Fruit fly (Drosophila melanogaster) whole organism, embryonic: ENCODE data around the gene CG34408.

Experiments used
- Asciz ChIP-seq: fragments of 200-800 bp; sonication (Bioruptor generic); optimal IDR thresholded peaks from 2 replicates; lab custom pipeline; 2017; ENCODE audit warnings: missing biosample characterization, mild to moderate bottlenecking, missing genetic modification characterization, missing genetic modification reagents
- B-H1 ChIP-seq: fragments of 200-800 bp; sonication (Bioruptor generic); IDR thresholded peaks from 3 replicates; pipeline ENCODE4 v1.3.6; 2022; ENCODE audit warnings: missing biosample characterization, missing genetic modification characterization
- BEAF-32 ChIP-seq: fragments of 200-800 bp; sonication (Bioruptor generic); optimal IDR thresholded peaks from 3 replicates; lab custom pipeline; 2017; ENCODE audit warnings: missing biosample characterization, missing genetic modification characterization, mild to moderate bottlenecking, moderate library complexity, missing genetic modification reagents
- CG11504 ChIP-seq: fragments of 200-800 bp; sonication (Bioruptor generic); optimal IDR thresholded peaks from 3 replicates; lab custom pipeline; 2019; ENCODE audit warnings: missing biosample characterization, mild to moderate bottlenecking, missing genetic modification characterization, moderate library complexity
- CG11696 ChIP-seq: fragments of 200-800 bp; sonication (Bioruptor generic); IDR thresholded peaks from 2 replicates; pipeline ENCODE4 v1.3.6; 2022; ENCODE audit warnings: missing biosample characterization, missing genetic modification characterization
- CG12236 ChIP-seq: fragments of 200-800 bp; sonication (Bioruptor generic); optimal IDR thresholded peaks from 2 replicates; lab custom pipeline; 2016; ENCODE audit warnings: missing biosample characterization, missing genetic modification characterization
- CG14860 ChIP-seq: fragments of 200-800 bp; sonication (Bioruptor generic); IDR thresholded peaks from 3 replicates; pipeline ENCODE4 v1.3.6; 2022; ENCODE audit warnings: missing biosample characterization, missing genetic modification characterization; ENCODE audit not compliant: partially characterized antibody
- CG1603 ChIP-seq: fragments of 200-800 bp; sonication (Bioruptor generic); optimal IDR thresholded peaks from 2 replicates; lab custom pipeline; 2019; ENCODE audit warnings: missing biosample characterization, mild to moderate bottlenecking, missing genetic modification characterization, moderate library complexity
- CG17328 ChIP-seq: fragments of 200-800 bp; sonication (Bioruptor generic); IDR thresholded peaks from 2 replicates; pipeline ENCODE4 v1.3.6; 2022; ENCODE audit warnings: missing biosample characterization, missing genetic modification characterization
- CG1792 ChIP-seq: fragments of 200-800 bp; sonication (Bioruptor generic); optimal IDR thresholded peaks from 2 replicates; lab custom pipeline; 2016; ENCODE audit warnings: missing biosample characterization, missing genetic modification characterization
- CG2116 ChIP-seq: fragments of 200-800 bp; sonication (Bioruptor generic); optimal IDR thresholded peaks from 3 replicates; lab custom pipeline; 2018; ENCODE audit warnings: missing biosample characterization, mild to moderate bottlenecking, missing genetic modification characterization
- CG2129 ChIP-seq: fragments of 200-800 bp; sonication (Bioruptor generic); IDR thresholded peaks from 2 replicates; pipeline ENCODE4 v1.3.6; 2022; ENCODE audit warnings: missing biosample characterization, missing genetic modification characterization; ENCODE audit not compliant: partially characterized antibody
- CG2678 ChIP-seq: fragments of 200-800 bp; sonication (Bioruptor generic); optimal IDR thresholded peaks from 3 replicates; lab custom pipeline; 2019; ENCODE audit warnings: missing biosample characterization, mild to moderate bottlenecking, missing genetic modification characterization, moderate library complexity
- CG31388 ChIP-seq: fragments of 200-800 bp; sonication (Bioruptor generic); optimal IDR thresholded peaks from 2 replicates; lab custom pipeline; 2016; ENCODE audit warnings: missing biosample characterization, missing genetic modification characterization
- CG5245 ChIP-seq: fragments of 200-800 bp; sonication (Bioruptor generic); optimal IDR thresholded peaks from 3 replicates; lab custom pipeline; 2016; ENCODE audit warnings: missing biosample characterization, missing genetic modification characterization
- CG6765 ChIP-seq: fragments of 200-800 bp; sonication (Bioruptor generic); optimal IDR thresholded peaks from 3 replicates; lab custom pipeline; 2017; ENCODE audit warnings: missing biosample characterization, mild to moderate bottlenecking, missing genetic modification characterization
- CG7271 ChIP-seq: fragments of 200-800 bp; sonication (Bioruptor generic); optimal IDR thresholded peaks from 2 replicates; lab custom pipeline; 2018; ENCODE audit warnings: missing biosample characterization, mild to moderate bottlenecking, missing genetic modification characterization, moderate library complexity
- CG8281 ChIP-seq: fragments of 200-800 bp; sonication (Bioruptor generic); optimal IDR thresholded peaks from 2 replicates; lab custom pipeline; 2018; ENCODE audit warnings: missing biosample characterization, mild to moderate bottlenecking, missing genetic modification characterization, moderate library complexity
- CG8359 ChIP-seq: fragments of 200-800 bp; sonication (Bioruptor generic); optimal IDR thresholded peaks from 2 replicates; lab custom pipeline; 2017; ENCODE audit warnings: missing biosample characterization, mild to moderate bottlenecking, missing genetic modification characterization, borderline replicate concordance
- CG8478 ChIP-seq: fragments of >200 bp; optimal IDR thresholded peaks from 2 replicates; lab custom pipeline; 2018
- CoRest ChIP-seq: fragments of 200-800 bp; sonication (Bioruptor generic); optimal IDR thresholded peaks from 3 replicates; lab custom pipeline; 2018; ENCODE audit warnings: missing biosample characterization, mild to moderate bottlenecking, missing genetic modification characterization, moderate library complexity
- Doc2 ChIP-seq: fragments of 200-800 bp; sonication (Bioruptor generic); IDR thresholded peaks from 2 replicates; pipeline ENCODE4 v1.3.6; 2022; ENCODE audit warnings: missing biosample characterization, missing genetic modification characterization
- Drgx ChIP-seq: fragments of 200-800 bp; sonication (Bioruptor generic); IDR thresholded peaks from 2 replicates; pipeline ENCODE4 v1.3.6; 2022; ENCODE audit warnings: missing biosample characterization, missing genetic modification characterization
- E2f2 ChIP-seq: fragments of 200-800 bp; sonication (Bioruptor generic); IDR thresholded peaks from 2 replicates; pipeline ENCODE4 v1.3.6; 2022; ENCODE audit warnings: missing biosample characterization, missing genetic modification characterization
- ERR ChIP-seq: fragments of 200-800 bp; sonication (Bioruptor generic); optimal IDR thresholded peaks from 2 replicates; lab custom pipeline; 2016; ENCODE audit warnings: missing biosample characterization, missing genetic modification characterization
- Gug ChIP-seq: fragments of 200-800 bp; sonication (Bioruptor generic); IDR thresholded peaks from 4 replicates; pipeline ENCODE4 v1.3.6; 2022; ENCODE audit warnings: missing biosample characterization, missing genetic modification characterization
- Hmr ChIP-seq: fragments of 200-800 bp; sonication (Bioruptor generic); optimal IDR thresholded peaks from 3 replicates; lab custom pipeline; 2017; ENCODE audit warnings: mild to moderate bottlenecking, missing biosample characterization, missing genetic modification reagents, missing genetic modification characterization
- Med ChIP-seq: fragments of 200-800 bp; sonication (Bioruptor generic); peaks from one replicate; lab custom pipeline; 2016; ENCODE audit warnings: missing biosample characterization, missing genetic modification characterization, mild to moderate bottlenecking, inconsistent platforms, moderate library complexity
- Meics ChIP-seq: fragments of 200-800 bp; sonication (Bioruptor generic); optimal IDR thresholded peaks from 2 replicates; lab custom pipeline; 2017; ENCODE audit warnings: missing biosample characterization, mild to moderate bottlenecking, missing genetic modification characterization
- Rfx ChIP-seq: fragments of 200-800 bp; sonication (Bioruptor generic); IDR thresholded peaks from 2 replicates; pipeline ENCODE4 v1.3.6; 2022; ENCODE audit warnings: missing biosample characterization, missing genetic modification characterization
- Sry-δ ChIP-seq: fragments of 200-800 bp; sonication (Bioruptor generic); optimal IDR thresholded peaks from 2 replicates; lab custom pipeline; 2016; ENCODE audit warnings: missing biosample characterization, missing genetic modification characterization
- Xbp1 ChIP-seq: fragments of 200-800 bp; sonication (Bioruptor generic); optimal IDR thresholded peaks from 3 replicates; lab custom pipeline; 2016; ENCODE audit warnings: missing biosample characterization, mild to moderate bottlenecking, missing genetic modification characterization
- abd-A ChIP-seq: fragments of 200-800 bp; sonication (Bioruptor generic); optimal IDR thresholded peaks from 3 replicates; lab custom pipeline; 2019; ENCODE audit warnings: missing biosample characterization, mild to moderate bottlenecking, missing genetic modification characterization, moderate library complexity
- bbx ChIP-seq: fragments of 200-800 bp; sonication (Bioruptor generic); IDR thresholded peaks from 2 replicates; pipeline ENCODE4 v1.3.6; 2022; ENCODE audit warnings: missing biosample characterization, missing genetic modification characterization; ENCODE audit not compliant: partially characterized antibody
- br ChIP-seq: fragments of >200 bp; optimal IDR thresholded peaks from 2 replicates; lab custom pipeline; 2017
- cato ChIP-seq: fragments of 200-800 bp; sonication (Bioruptor generic); optimal IDR thresholded peaks from 2 replicates; lab custom pipeline; 2016; ENCODE audit warnings: missing biosample characterization, missing genetic modification characterization, borderline replicate concordance
- chinmo ChIP-seq: fragments of 200-800 bp; sonication (Bioruptor generic); IDR thresholded peaks from 4 replicates; pipeline ENCODE4 v1.3.6; 2022; ENCODE audit warnings: missing biosample characterization, missing genetic modification characterization; ENCODE audit not compliant: partially characterized antibody
- ci ChIP-seq: fragments of 200-800 bp; sonication (Bioruptor generic); IDR thresholded peaks from 3 replicates; pipeline ENCODE4 v1.3.6; 2022; ENCODE audit warnings: missing biosample characterization, missing genetic modification characterization
- eyg ChIP-seq: fragments of 200-800 bp; sonication (Bioruptor generic); optimal IDR thresholded peaks from 3 replicates; lab custom pipeline; 2016; ENCODE audit warnings: missing biosample characterization, missing genetic modification characterization
- fd96Cb ChIP-seq: fragments of 200-800 bp; sonication (Bioruptor generic); optimal IDR thresholded peaks from 2 replicates; lab custom pipeline; 2018; ENCODE audit warnings: missing biosample characterization, mild to moderate bottlenecking, missing genetic modification characterization, moderate library complexity
- fu2 ChIP-seq: fragments of 200-800 bp; sonication (Bioruptor generic); optimal IDR thresholded peaks from 2 replicates; lab custom pipeline; 2016; ENCODE audit warnings: missing biosample characterization, missing genetic modification characterization
- gfzf ChIP-seq: fragments of 200-800 bp; sonication (Bioruptor generic); optimal IDR thresholded peaks from 2 replicates; lab custom pipeline; 2016; ENCODE audit warnings: missing biosample characterization, mild to moderate bottlenecking, missing genetic modification characterization, moderate library complexity
- kah ChIP-seq: fragments of 200-800 bp; sonication (Bioruptor generic); optimal IDR thresholded peaks from 2 replicates; lab custom pipeline; 2018; ENCODE audit warnings: missing biosample characterization, mild to moderate bottlenecking, missing genetic modification characterization
- pum ChIP-seq: fragments of 200-800 bp; sonication (Bioruptor generic); optimal IDR thresholded peaks from 2 replicates; lab custom pipeline; 2016; ENCODE audit warnings: missing biosample characterization, missing genetic modification characterization
- sens ChIP-seq: fragments of 200-800 bp; sonication (Bioruptor generic); peaks from one replicate; lab custom pipeline; 2016; ENCODE audit warnings: missing biosample characterization, missing genetic modification characterization
- sna ChIP-seq: fragments of 200-800 bp; sonication (Bioruptor generic); IDR thresholded peaks from 2 replicates; pipeline ENCODE4 v1.3.6; 2022; ENCODE audit warnings: missing biosample characterization, missing genetic modification characterization; ENCODE audit not compliant: partially characterized antibody
- stwl ChIP-seq: fragments of 200-800 bp; sonication (Bioruptor generic); optimal IDR thresholded peaks from 3 replicates; lab custom pipeline; 2018; ENCODE audit warnings: missing biosample characterization, mild to moderate bottlenecking, missing genetic modification characterization, moderate library complexity
- trh ChIP-seq: fragments of 200-800 bp; sonication (Bioruptor generic); optimal IDR thresholded peaks from 2 replicates; lab custom pipeline; 2016; ENCODE audit warnings: missing biosample characterization, missing genetic modification characterization
- unpg ChIP-seq: fragments of 200-800 bp; sonication (Bioruptor generic); optimal IDR thresholded peaks from 3 replicates; lab custom pipeline; 2018; ENCODE audit warnings: missing biosample characterization, mild to moderate bottlenecking, missing genetic modification characterization, moderate library complexity

CG34408 gene

dm6 chrX:10252745-10253144 lies 32.8 kb downstream of the CG34408 start (continued):
- no peak for TF ChIP-seq CG1603 (tag; lab: Kevin White, UChicago)
- TF ChIP-seq bbx (GFP tag; lab: Robert Waterston, UW), result no peak
- TF ChIP-seq CG31388 (GFP tag; lab: Kevin White, UChicago), result no peak
- no peak for TF ChIP-seq ERR (GFP tag; lab: Kevin White, UChicago)
- TF ChIP-seq ci, result 0 out of 3 replicates have a peak, but pooled peaks have one; percentile 32
- 0 out of 3 replicates have a peak, but pooled peaks have one; percentile 11 for TF ChIP-seq CG14860 (GFP tag; lab: Robert Waterston, UW)
- TF ChIP-seq CoRest (tag; lab: Kevin White, UChicago), result peak; percentile 12
- TF ChIP-seq CG6765 (GFP tag; lab: Kevin White, UChicago), result no peak
- TF ChIP-seq sens (GFP tag; lab: Kevin White, UChicago), result peak; percentile 36
- TF ChIP-seq Asciz (GFP tag; lab: Kevin White, UChicago), result no peak
- TF ChIP-seq, all 482 proteins: peak for 11

- TF ChIP-seq abd-A (no peak), fu2 (GFP tag; lab: Kevin White, UChicago) (no peak), BEAF-32 (no peak), CG12236 (GFP tag; lab: Kevin White, UChicago) (no peak), CG2116 (GFP tag; lab: Kevin White, UChicago) (peak; percentile 56), sna (no peak), Med (no peak), CG5245 (GFP tag; lab: Kevin White, UChicago) (no peak), gfzf (GFP tag; lab: Kevin White, UChicago) (peak; percentile 23), E2f2 (GFP tag; lab: Robert Waterston, UW) (no peak), CG17328 (GFP tag; lab: Robert Waterston, UW) (no peak), CG2129 (GFP tag; lab: Robert Waterston, UW) (no peak), stwl (tag; lab: Kevin White, UChicago) (peak; percentile 52), CG11696 (GFP tag; lab: Robert Waterston, UW) (no peak)
These were observed 36.3 kb downstream of the CG34408 start for dm6 chrX:10256228-10256627.

- no peak for TF ChIP-seq pum (GFP tag; lab: Kevin White, UChicago)
- no peak for TF ChIP-seq CG7271 (tag; lab: Kevin White, UChicago)
- no peak for TF ChIP-seq Xbp1
- TF ChIP-seq CG1603 (tag; lab: Kevin White, UChicago), result no peak
- TF ChIP-seq Med, result peak; percentile 82
- TF ChIP-seq kah (GFP tag; lab: Kevin White, UChicago), result no peak
- TF ChIP-seq cato (GFP tag; lab: Kevin White, UChicago), result no peak
- TF ChIP-seq CG8359 (GFP tag; lab: Kevin White, UChicago), result no peak
- no peak for TF ChIP-seq CG8478
- no peak for TF ChIP-seq eyg (GFP tag; lab: Kevin White, UChicago)
- peak; percentile 33 for TF ChIP-seq CG2678
- TF ChIP-seq trh, result no peak
- no peak for TF ChIP-seq Sry-δ (GFP tag; lab: Kevin White, UChicago)
- no peak for TF ChIP-seq CG8281 (tag; lab: Kevin White, UChicago)
- TF ChIP-seq B-H1 (GFP tag; lab: Robert Waterston, UW), result no peak
- TF ChIP-seq unpg (GFP tag; lab: Kevin White, UChicago), result no peak
- TF ChIP-seq Meics (GFP tag; lab: Kevin White, UChicago), result peak; percentile 16
- TF ChIP-seq Doc2 (GFP tag; lab: Robert Waterston, UW), result no peak
- peak; percentile 29 for TF ChIP-seq CG11504 (tag; lab: Kevin White, UChicago)
- no peak for TF ChIP-seq fd96Cb (tag; lab: Kevin White, UChicago)
- TF ChIP-seq CG1792 (GFP tag; lab: Kevin White, UChicago), result no peak
- peak; percentile 25 for TF ChIP-seq Hmr (GFP tag; lab: Kevin White, UChicago)
- TF ChIP-seq fu2 (GFP tag; lab: Kevin White, UChicago), result no peak
- TF ChIP-seq Drgx (GFP tag; lab: Robert Waterston, UW), result no peak
- TF ChIP-seq chinmo (GFP tag; lab: Robert Waterston, UW), result no peak
- TF ChIP-seq br, result no peak
- no peak for TF ChIP-seq Gug (GFP tag; lab: Robert Waterston, UW)
- 0 out of 2 replicates have a peak, but pooled peaks have one; percentile 21 for TF ChIP-seq Rfx (GFP tag; lab: Robert Waterston, UW)
These were observed 39.6 kb downstream of the CG34408 start for dm6 chrX:10259524-10259923.
